Worm (Caenorhabditis elegans) whole organism, early embryonic: ENCODE measurements around the gene ZK896.1.

Experiments
- ama-1 ChIP-seq: fragments of 150-350 bp; optimal IDR thresholded peaks from 2 replicates; lab custom pipeline; 2014
- ceh-13 ChIP-seq: fragments of 200-800 bp; sonication (Bioruptor generic); optimal IDR thresholded peaks from 2 replicates; lab custom pipeline; 2018; ENCODE audit warnings: mild to moderate bottlenecking, missing genetic modification characterization, missing compliant biosample characterization
- ceh-36 ChIP-seq: sonication (generic microtip); optimal IDR thresholded peaks from 2 replicates; lab custom pipeline; 2016; ENCODE audit warnings: missing genetic modification characterization, inconsistent platforms, missing compliant biosample characterization
- flt-1 ChIP-seq: fragments of 200-800 bp; sonication (Bioruptor generic); IDR thresholded peaks from 2 replicates; pipeline ENCODE4 v1.3.6; 2022; ENCODE audit warnings: missing genetic modification characterization, missing compliant biosample characterization
- hmg-4 ChIP-seq: fragments of 200-800 bp; sonication (Bioruptor generic); optimal IDR thresholded peaks from 2 replicates; lab custom pipeline; 2018; ENCODE audit warnings: mild to moderate bottlenecking, missing genetic modification characterization, missing compliant biosample characterization
- hnd-1 ChIP-seq: sonication (generic microtip); optimal IDR thresholded peaks from 2 replicates; lab custom pipeline; 2016; ENCODE audit warnings: missing genetic modification characterization, missing compliant biosample characterization
- tbx-37 ChIP-seq: fragments of 200-800 bp; sonication (Bioruptor generic); conservative IDR thresholded peaks from 2 replicates; pipeline ENCODE4 v1.3.6; 2022; ENCODE audit warnings: missing genetic modification reagents, missing genetic modification characterization, missing compliant biosample characterization
- tra-4 ChIP-seq: sonication (generic microtip); optimal IDR thresholded peaks from 2 replicates; lab custom pipeline; 2017; ENCODE audit warnings: missing genetic modification characterization, missing compliant biosample characterization

- no peak for TF ChIP-seq ama-1 (lab: Kevin White, UChicago)
- no peak for TF ChIP-seq hmg-4
- TF ChIP-seq tra-4 (tag; lab: Kevin White, UChicago) = no peak
- no peak for TF ChIP-seq flt-1 (GFP tag; lab: Robert Waterston, UW)
- no peak for TF ChIP-seq tbx-37 (GFP tag; lab: Robert Waterston, UW)
- no peak for TF ChIP-seq ceh-13 (GFP tag; lab: Kevin White, UChicago)
- TF ChIP-seq ceh-36 (tag; lab: Kevin White, UChicago) = no peak
- no peak for TF ChIP-seq hnd-1 (tag; lab: Kevin White, UChicago)
These were observed 17.0 kb upstream of the ZK896.1 start, which contains the start of gene K08D8.1 for ce11 chrIV:12892194-12892593.
